Worm (Caenorhabditis elegans) whole organism, young adult: Measurements from ENCODE around the gene wdr-46.

Source experiments
- F52B5.7 ChIP-seq: sonication (generic microtip); optimal IDR thresholded peaks from 2 replicates; lab custom pipeline; 2016; ENCODE audit warnings: mild to moderate bottlenecking, missing genetic modification characterization, missing compliant biosample characterization
- unc-62 ChIP-seq: fragments of 150-350 bp; optimal IDR thresholded peaks from 2 replicates; lab custom pipeline; 2014; ENCODE audit warnings: missing biosample characterization, missing genetic modification reagents, missing genetic modification characterization

ce11 chrIV:12419291-12419690 lies 47.2 kb downstream of the wdr-46 start:
- TF ChIP-seq unc-62: no peak
- TF ChIP-seq F52B5.7: no peak
